Worm (Caenorhabditis elegans): ENCODE results near the gene unc-31.

The unc-31 gene

ce11 chrIV:12771414-12771813, 2.3 kb upstream of the unc-31 start:
- TF ChIP-seq flt-1 (GFP tag; IDR thresholded peaks at IDR 0.05) = no peak
- TF ChIP-seq hmbx-1 (tag; optimal IDR thresholded peaks at IDR 0.05) = no peak
- no peak for TF ChIP-seq scrt-1 (GFP tag; IDR thresholded peaks at IDR 0.05)
- TF ChIP-seq F13C5.2 (tag; optimal IDR thresholded peaks at IDR 0.05) = no peak
- no peak for TF ChIP-seq hmg-4 (GFP tag; optimal IDR thresholded peaks at IDR 0.05)
- TF ChIP-seq ama-1 (optimal IDR thresholded peaks at IDR 0.05) = no peak
- TF ChIP-seq aly-1 (tag; optimal IDR thresholded peaks at IDR 0.05) = no peak
- TF ChIP-seq tra-4 (tag; optimal IDR thresholded peaks at IDR 0.05) = no peak
- no peak for TF ChIP-seq ets-7 (tag; optimal IDR thresholded peaks at IDR 0.05)
- TF ChIP-seq sea-1 (GFP tag; conservative IDR thresholded peaks at IDR 0.05) = no peak
- no peak for TF ChIP-seq tbx-11 (GFP tag; IDR thresholded peaks at IDR 0.05)
- TF ChIP-seq hnd-1 (tag; optimal IDR thresholded peaks at IDR 0.05) = no peak
- TF ChIP-seq pes-1 (GFP tag; IDR thresholded peaks at IDR 0.05) = no peak

- TF ChIP-seq sea-1 (GFP tag; conservative IDR thresholded peaks at IDR 0.05) = no peak
- TF ChIP-seq ceh-13 (GFP tag; optimal IDR thresholded peaks at IDR 0.05) = no peak
- TF ChIP-seq ama-1 (optimal IDR thresholded peaks at IDR 0.05) = no peak
- TF ChIP-seq tbx-37 (GFP tag; conservative IDR thresholded peaks at IDR 0.05) = no peak
- no peak for TF ChIP-seq aly-1 (tag; optimal IDR thresholded peaks at IDR 0.05)
- TF ChIP-seq ets-7 (tag; optimal IDR thresholded peaks at IDR 0.05) = no peak
Measured at ce11 chrIV:12780980-12781379, 7.3 kb downstream of the unc-31 start.

ce11 chrIV:12781804-12782449, 8.3 kb downstream of the unc-31 start:
- TF ChIP-seq sea-1 (GFP tag; conservative IDR thresholded peaks at IDR 0.05) (0 out of 2 replicates have a peak, but pooled peaks have one; percentile 40), scrt-1 (GFP tag; IDR thresholded peaks at IDR 0.05) (no peak), F13C5.2 (tag; optimal IDR thresholded peaks at IDR 0.05) (no peak)

ce11 chrIV:12783165-12783564, 9.5 kb downstream of the unc-31 start:
- TF ChIP-seq hnd-1 (tag; optimal IDR thresholded peaks at IDR 0.05) = no peak
- TF ChIP-seq ama-1 (optimal IDR thresholded peaks at IDR 0.05) = no peak
- TF ChIP-seq tbx-11 (GFP tag; IDR thresholded peaks at IDR 0.05) = no peak
- no peak for TF ChIP-seq tbx-37 (GFP tag; conservative IDR thresholded peaks at IDR 0.05)
- no peak for TF ChIP-seq sea-1 (GFP tag; conservative IDR thresholded peaks at IDR 0.05)
- TF ChIP-seq F13C5.2 (tag; optimal IDR thresholded peaks at IDR 0.05) = no peak
- TF ChIP-seq aly-1 (tag; optimal IDR thresholded peaks at IDR 0.05) = no peak
- TF ChIP-seq pes-1 (GFP tag; IDR thresholded peaks at IDR 0.05) = no peak
- TF ChIP-seq ceh-13 (GFP tag; optimal IDR thresholded peaks at IDR 0.05) = no peak
- TF ChIP-seq ceh-36 (tag; optimal IDR thresholded peaks at IDR 0.05) = no peak
- no peak for TF ChIP-seq B0310.2 (tag; optimal IDR thresholded peaks at IDR 0.05)
- TF ChIP-seq tra-4 (tag; optimal IDR thresholded peaks at IDR 0.05) = no peak
- TF ChIP-seq scrt-1 (GFP tag; IDR thresholded peaks at IDR 0.05) = no peak

ce11 chrIV:12785988-12786387, 12.3 kb downstream of the unc-31 start:
- no peak for TF ChIP-seq B0310.2 (tag; optimal IDR thresholded peaks at IDR 0.05)
- no peak for TF ChIP-seq flt-1 (GFP tag; IDR thresholded peaks at IDR 0.05)
- TF ChIP-seq hmbx-1 (tag; optimal IDR thresholded peaks at IDR 0.05) = no peak
- no peak for TF ChIP-seq tbx-11 (GFP tag; IDR thresholded peaks at IDR 0.05)
- TF ChIP-seq hnd-1 (tag; optimal IDR thresholded peaks at IDR 0.05) = no peak
- TF ChIP-seq sea-1 (GFP tag; conservative IDR thresholded peaks at IDR 0.05) = no peak
- TF ChIP-seq scrt-1 (GFP tag; IDR thresholded peaks at IDR 0.05) = no peak
- TF ChIP-seq ets-7 (tag; optimal IDR thresholded peaks at IDR 0.05) = no peak
- no peak for TF ChIP-seq pes-1 (GFP tag; IDR thresholded peaks at IDR 0.05)
- no peak for TF ChIP-seq aly-1 (tag; optimal IDR thresholded peaks at IDR 0.05)
- no peak for TF ChIP-seq ceh-36 (tag; optimal IDR thresholded peaks at IDR 0.05)
- no peak for TF ChIP-seq ama-1 (optimal IDR thresholded peaks at IDR 0.05)
- TF ChIP-seq F13C5.2 (tag; optimal IDR thresholded peaks at IDR 0.05) = no peak
- no peak for TF ChIP-seq tra-4 (tag; optimal IDR thresholded peaks at IDR 0.05)
- no peak for TF ChIP-seq tbx-37 (GFP tag; conservative IDR thresholded peaks at IDR 0.05)
- TF ChIP-seq ceh-13 (GFP tag; optimal IDR thresholded peaks at IDR 0.05) = no peak
- TF ChIP-seq hmg-4 (GFP tag; optimal IDR thresholded peaks at IDR 0.05) = no peak

ce11 chrIV:12789088-12789487, 15.4 kb downstream of the unc-31 start, which contains the start of gene F07C6.3:
F07C6.3 (plus strand) TSS chrIV:12789235.
- TF ChIP-seq hnd-1 (tag; optimal IDR thresholded peaks at IDR 0.05) (no peak), pes-1 (GFP tag; IDR thresholded peaks at IDR 0.05) (no peak), ama-1 (optimal IDR thresholded peaks at IDR 0.05) (no peak), aly-1 (tag; optimal IDR thresholded peaks at IDR 0.05) (no peak), tbx-11 (GFP tag; IDR thresholded peaks at IDR 0.05) (no peak), flt-1 (GFP tag; IDR thresholded peaks at IDR 0.05) (no peak), hmg-4 (GFP tag; optimal IDR thresholded peaks at IDR 0.05) (no peak), hmbx-1 (tag; optimal IDR thresholded peaks at IDR 0.05) (no peak), ets-7 (tag; optimal IDR thresholded peaks at IDR 0.05) (no peak), ceh-13 (GFP tag; optimal IDR thresholded peaks at IDR 0.05) (no peak), F13C5.2 (tag; optimal IDR thresholded peaks at IDR 0.05) (no peak)

ce11 chrIV:12790871-12791270, 17.2 kb downstream of the unc-31 start, which contains the start of gene F07C6.2:
F07C6.2 (plus strand) TSS chrIV:12791171.
- TF ChIP-seq tbx-11 (GFP tag; IDR thresholded peaks at IDR 0.05) = no peak
- TF ChIP-seq ceh-13 (GFP tag; optimal IDR thresholded peaks at IDR 0.05) = no peak
- TF ChIP-seq ceh-36 (tag; optimal IDR thresholded peaks at IDR 0.05) = no peak
- TF ChIP-seq hmg-4 (GFP tag; optimal IDR thresholded peaks at IDR 0.05) = no peak

- TF ChIP-seq ceh-13 (GFP tag; optimal IDR thresholded peaks at IDR 0.05) = no peak
- no peak for TF ChIP-seq tbx-11 (GFP tag; IDR thresholded peaks at IDR 0.05)
- TF ChIP-seq F13C5.2 (tag; optimal IDR thresholded peaks at IDR 0.05) = no peak
- TF ChIP-seq hnd-1 (tag; optimal IDR thresholded peaks at IDR 0.05) = no peak
- TF ChIP-seq sea-1 (GFP tag; conservative IDR thresholded peaks at IDR 0.05) = no peak
- no peak for TF ChIP-seq hmg-4 (GFP tag; optimal IDR thresholded peaks at IDR 0.05)
- TF ChIP-seq ama-1 (optimal IDR thresholded peaks at IDR 0.05) = no peak
- no peak for TF ChIP-seq ets-7 (tag; optimal IDR thresholded peaks at IDR 0.05)
- TF ChIP-seq ceh-36 (tag; optimal IDR thresholded peaks at IDR 0.05) = no peak
- no peak for TF ChIP-seq pes-1 (GFP tag; IDR thresholded peaks at IDR 0.05)
- TF ChIP-seq scrt-1 (GFP tag; IDR thresholded peaks at IDR 0.05) = no peak
- no peak for TF ChIP-seq hmbx-1 (tag; optimal IDR thresholded peaks at IDR 0.05)
Measured at ce11 chrIV:12792494-12792893, 18.8 kb downstream of the unc-31 start, which contains the start of gene F07C6.6. F07C6.6 (plus strand) TSS chrIV:12792794.

All from whole organism, early embryonic.